Fruit fly (Drosophila melanogaster): ENCODE results near the gene Diap1.

The Diap1 gene

DNA sequence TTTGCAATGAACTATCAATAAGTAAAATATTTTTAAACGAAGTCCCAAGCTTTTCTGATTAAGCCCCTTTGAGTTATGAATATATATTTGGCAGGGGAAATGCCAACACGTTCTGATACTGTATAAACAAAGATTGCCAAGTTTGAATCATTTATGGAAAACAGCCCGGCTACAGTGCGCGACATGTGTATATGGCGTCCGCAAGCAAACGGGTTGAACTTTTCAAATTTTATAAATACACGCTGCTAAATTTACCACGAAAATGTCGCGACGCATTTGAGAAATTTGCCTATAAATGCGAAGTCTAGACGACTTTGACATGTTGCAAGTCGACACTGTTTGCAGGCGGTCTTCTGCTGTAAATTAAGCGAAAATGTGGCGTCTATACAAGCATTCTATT lies 2.7 kb downstream of the Diap1 start (continued):
- peak; percentile 39 for TF ChIP-seq CG11762 (GFP tag; optimal IDR thresholded peaks at IDR 0.05; ENCODE audit: insufficient read depth)
- peak; percentile 13 for TF ChIP-seq Eip93F (GFP tag; optimal IDR thresholded peaks at IDR 0.05)
- TF ChIP-seq Met (GFP tag; optimal IDR thresholded peaks at IDR 0.05): peak; percentile 83
- peak; percentile 65 for TF ChIP-seq Ets96B (tag; optimal IDR thresholded peaks at IDR 0.05)
- TF ChIP-seq OdsH (GFP tag; optimal IDR thresholded peaks at IDR 0.05): peak; percentile 60
- no peak for TF ChIP-seq dsx (GFP tag; optimal IDR thresholded peaks at IDR 0.05; ENCODE audit: poor library complexity, severe bottlenecking)
- TF ChIP-seq CG16779 (tag; optimal IDR thresholded peaks at IDR 0.05): peak; percentile 16
- TF ChIP-seq Gug (GFP tag; IDR thresholded peaks at IDR 0.05): peak; percentile 34; the same call in 1 of the 2 replicates
- peak; percentile 71 for TF ChIP-seq net (GFP tag; optimal IDR thresholded peaks at IDR 0.05)
- peak; percentile 59 for TF ChIP-seq CG6792 (GFP tag; optimal IDR thresholded peaks at IDR 0.05)
- peak; percentile 80 for TF ChIP-seq esn (GFP tag; optimal IDR thresholded peaks at IDR 0.05)
- peak; percentile 51 for TF ChIP-seq achi (GFP tag; optimal IDR thresholded peaks at IDR 0.05)
- TF ChIP-seq CG3032 (tag; optimal IDR thresholded peaks at IDR 0.05): peak; percentile 67
- peak; percentile 52 for TF ChIP-seq Hr4 (GFP tag; optimal IDR thresholded peaks at IDR 0.05)
- TF ChIP-seq Sox102F (GFP tag; optimal IDR thresholded peaks at IDR 0.05): peak; percentile 81
- peak; percentile 52 for TF ChIP-seq CG8319 (GFP tag; optimal IDR thresholded peaks at IDR 0.05)
- peak; percentile 77 for TF ChIP-seq eg (GFP tag; IDR thresholded peaks at IDR 0.05)
- peak; percentile 54 for TF ChIP-seq CG7368 (GFP tag; optimal IDR thresholded peaks at IDR 0.05)
- TF ChIP-seq svp (GFP tag): peak; percentile 88

dm6 chr3L:16047105-16047504 lies 3.7 kb downstream of the Diap1 start:
- TF ChIP-seq Eip78C (GFP tag) (peak; percentile 20), CG1621 (tag; optimal IDR thresholded peaks at IDR 0.05) (no peak), CG6163 (GFP tag; IDR thresholded peaks at IDR 0.05) (0 out of 3 replicates have a peak, but pooled peaks have one; percentile 8), CG9139 (GFP tag; optimal IDR thresholded peaks at IDR 0.05) (peak; percentile 7)

DNA sequence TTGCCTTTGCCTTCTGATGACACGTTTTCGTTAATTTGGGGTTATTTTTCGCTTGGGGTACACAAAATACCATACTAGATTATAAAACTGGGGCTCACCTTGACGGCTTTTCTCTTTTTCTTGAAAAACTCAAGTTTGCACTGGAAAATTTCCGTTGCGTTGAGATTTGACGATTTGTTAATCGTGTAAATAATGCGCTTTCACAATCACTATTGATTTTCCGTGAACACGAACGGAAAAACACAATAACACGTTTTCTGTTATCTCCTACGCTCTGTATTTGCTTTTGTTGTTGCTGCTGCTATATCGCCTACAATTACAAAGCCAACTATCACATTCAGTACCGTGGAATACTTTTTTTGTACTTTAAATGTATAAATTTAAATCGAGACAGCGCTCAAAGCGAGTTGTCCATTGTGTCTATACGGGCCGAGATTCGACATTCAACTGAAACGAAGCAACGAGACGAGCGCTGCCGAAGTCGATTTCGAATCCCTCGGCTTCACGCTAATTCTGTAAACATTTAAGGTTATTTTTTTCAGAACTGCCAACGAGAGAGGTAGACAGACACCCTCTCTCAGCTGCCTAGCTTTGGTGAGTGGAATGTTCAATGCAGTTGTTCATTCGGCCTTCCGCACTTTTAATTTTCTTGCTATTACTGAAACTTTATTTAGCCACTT lies 4.3 kb downstream of the Diap1 start:
- no peak for TF ChIP-seq spab (GFP tag; optimal IDR thresholded peaks at IDR 0.05)
- peak; percentile 30 for TF ChIP-seq CG1621 (tag; optimal IDR thresholded peaks at IDR 0.05)
- peak; percentile 48 for TF ChIP-seq Met (GFP tag; optimal IDR thresholded peaks at IDR 0.05)
- TF ChIP-seq Eip78C (GFP tag): peak; percentile 57
- TF ChIP-seq CG6854 (GFP tag; optimal IDR thresholded peaks at IDR 0.05): peak; percentile 49
- no peak for TF ChIP-seq CG32006 (GFP tag; optimal IDR thresholded peaks at IDR 0.05)
- TF ChIP-seq CG31627 (GFP tag; optimal IDR thresholded peaks at IDR 0.05): no peak
- TF ChIP-seq CG10631 (GFP tag; optimal IDR thresholded peaks at IDR 0.05): no peak
- TF ChIP-seq lz (GFP tag; optimal IDR thresholded peaks at IDR 0.05): no peak
- peak; percentile 70 for TF ChIP-seq CG9139 (GFP tag; optimal IDR thresholded peaks at IDR 0.05)
- TF ChIP-seq CG3919 (GFP tag; optimal IDR thresholded peaks at IDR 0.05): peak; percentile 34
- TF ChIP-seq CG6163 (GFP tag; IDR thresholded peaks at IDR 0.05): peak; percentile 60; the same call in 2 of the 3 replicates
- peak; percentile 67 for TF ChIP-seq svp (GFP tag)
- TF ChIP-seq ss (GFP tag; optimal IDR thresholded peaks at IDR 0.05): peak in 1 of 2 experiments; percentile 45
- peak; percentile 63; the same call in 1 of the 3 replicates for TF ChIP-seq eg (GFP tag; IDR thresholded peaks at IDR 0.05)
- TF ChIP-seq topi (GFP tag; optimal IDR thresholded peaks at IDR 0.05): peak; percentile 34
- TF ChIP-seq CG15336 (GFP tag; IDR thresholded peaks at IDR 0.05): peak; percentile 47; the same call in 1 of the 2 replicates
- peak; percentile 23 for TF ChIP-seq CG8319 (GFP tag; optimal IDR thresholded peaks at IDR 0.05)
- TF ChIP-seq Sox102F (GFP tag; optimal IDR thresholded peaks at IDR 0.05): peak; percentile 32
- peak; percentile 35 for TF ChIP-seq fd85E (GFP tag; optimal IDR thresholded peaks at IDR 0.05)
- peak; percentile 73 for TF ChIP-seq dsx (GFP tag; optimal IDR thresholded peaks at IDR 0.05; ENCODE audit: poor library complexity, severe bottlenecking)
- TF ChIP-seq CG4318 (GFP tag; optimal IDR thresholded peaks at IDR 0.05): no peak
- no peak for TF ChIP-seq CG16779 (tag; optimal IDR thresholded peaks at IDR 0.05)
- no peak for TF ChIP-seq Lpt (GFP tag; optimal IDR thresholded peaks at IDR 0.05)
- TF ChIP-seq Eip93F (GFP tag; optimal IDR thresholded peaks at IDR 0.05): peak; percentile 32
- TF ChIP-seq Hr38 (GFP tag; optimal IDR thresholded peaks at IDR 0.05): no peak
- peak; percentile 58 for TF ChIP-seq vri (GFP tag; optimal IDR thresholded peaks at IDR 0.05)
- peak; percentile 13 for TF ChIP-seq Sox14 (GFP tag; optimal IDR thresholded peaks at IDR 0.05)
- peak; percentile 24 for TF ChIP-seq net (GFP tag; optimal IDR thresholded peaks at IDR 0.05)
- TF ChIP-seq acj6 (GFP tag; optimal IDR thresholded peaks at IDR 0.05): no peak
- peak; percentile 93 for TF ChIP-seq fkh (GFP tag; optimal IDR thresholded peaks at IDR 0.05)
